Worm (Caenorhabditis elegans) whole organism, L1 larva: ENCODE results near the gene rod-1.

Source experiments
- C04F5.9 ChIP-seq: sonication (generic microtip); optimal IDR thresholded peaks from 2 replicates; lab custom pipeline; 2016; ENCODE audit warnings: missing genetic modification characterization, missing compliant biosample characterization
- F16B12.6 ChIP-seq: fragments of 150-350 bp; optimal IDR thresholded peaks from 2 replicates; lab custom pipeline; 2014; ENCODE audit warnings: missing biosample characterization, missing genetic modification characterization
- alr-1 ChIP-seq: fragments of 200-800 bp; sonication (Bioruptor generic); optimal IDR thresholded peaks from 2 replicates; lab custom pipeline; 2018; ENCODE audit warnings: borderline replicate concordance, mild to moderate bottlenecking, missing genetic modification characterization, missing compliant biosample characterization
- aly-2 ChIP-seq: fragments of 150-350 bp; optimal IDR thresholded peaks from 2 replicates; lab custom pipeline; 2014; ENCODE audit warnings: missing biosample characterization, missing genetic modification characterization
- blmp-1 ChIP-seq: fragments of 150-350 bp; optimal IDR thresholded peaks from 2 replicates; lab custom pipeline; 2014; ENCODE audit warnings: missing biosample characterization, missing genetic modification characterization
- ceh-63 ChIP-seq: fragments of 200-800 bp; sonication (Bioruptor generic); optimal IDR thresholded peaks from 2 replicates; lab custom pipeline; 2018; ENCODE audit warnings: mild to moderate bottlenecking, missing genetic modification characterization, missing compliant biosample characterization
- ceh-82 ChIP-seq, 3 experiments: fragments of 150-350 bp in 1 of 3; sonication (generic microtip) in 2 of 3; optimal IDR thresholded peaks; 2 replicates each; lab custom pipeline; 2014 to 2017; ENCODE audit warnings: missing biosample characterization in 3 of 3, missing genetic modification characterization in 3 of 3
- ceh-90 ChIP-seq: sonication (generic microtip); optimal IDR thresholded peaks from 2 replicates; lab custom pipeline; 2016; ENCODE audit warnings: missing genetic modification characterization, missing compliant biosample characterization
- dpl-1 ChIP-seq, 3 experiments: fragments of 150-350 bp in 2 of 3; sonication (generic microtip) in 1 of 3; optimal IDR thresholded peaks; 2 replicates each; lab custom pipeline; 2014 to 2017; ENCODE audit warnings: missing biosample characterization in 3 of 3, missing genetic modification characterization in 3 of 3, missing genetic modification reagents in 3 of 3
- dsc-1 ChIP-seq: sonication (generic microtip); optimal IDR thresholded peaks from 2 replicates; lab custom pipeline; 2016; ENCODE audit warnings: mild to moderate bottlenecking, missing genetic modification characterization, missing compliant biosample characterization
- efl-1 ChIP-seq, 4 experiments: fragments of 150-350 bp; optimal IDR thresholded peaks in 3 of 4; peaks in 1 of 4; 1 replicate in 1 of 4; 2 replicates in 3 of 4; lab custom pipeline; 2014; ENCODE audit warnings: missing biosample characterization in 2 of 4, missing genetic modification characterization in 2 of 4, missing genetic modification reagents in 2 of 4
- efl-3 ChIP-seq: fragments of 200-800 bp; sonication (Bioruptor generic); optimal IDR thresholded peaks from 2 replicates; lab custom pipeline; 2018; ENCODE audit warnings: mild to moderate bottlenecking, missing genetic modification characterization, missing compliant biosample characterization
- egl-13 ChIP-seq: sonication (generic microtip); optimal IDR thresholded peaks from 2 replicates; lab custom pipeline; 2016; ENCODE audit warnings: missing genotype, missing genetic modification reagents, missing genetic modification characterization, missing compliant biosample characterization
- elt-2 ChIP-seq: sonication (generic microtip); optimal IDR thresholded peaks from 2 replicates; lab custom pipeline; 2016; ENCODE audit warnings: missing genetic modification characterization, mild to moderate bottlenecking, inconsistent platforms, missing compliant biosample characterization, missing genetic modification reagents
- elt-3 ChIP-seq, 6 experiments: fragments of 150-350 bp in 1 of 6; sonication (generic microtip); optimal IDR thresholded peaks; 2 replicates each; lab custom pipeline; 2017 to 2018; ENCODE audit warnings: missing biosample characterization in 6 of 6, missing genetic modification characterization in 6 of 6, inconsistent platforms in 1 of 6
- fkh-10 ChIP-seq: sonication (generic microtip); optimal IDR thresholded peaks from 2 replicates; lab custom pipeline; 2017; ENCODE audit warnings: missing biosample characterization, missing genetic modification reagents, missing genetic modification characterization
- fos-1 ChIP-seq: fragments of 150-350 bp; optimal IDR thresholded peaks from 2 replicates; lab custom pipeline; 2014; ENCODE audit warnings: missing biosample characterization, missing genetic modification characterization
- grh-1 ChIP-seq: fragments of 200-800 bp; sonication (Bioruptor generic); IDR thresholded peaks from 2 replicates; pipeline ENCODE4 v1.3.6; 2022; ENCODE audit warnings: missing genetic modification reagents, missing genetic modification characterization, missing compliant biosample characterization
- hlh-17 ChIP-seq: fragments of 200-800 bp; sonication (Bioruptor generic); optimal IDR thresholded peaks from 2 replicates; lab custom pipeline; 2018; ENCODE audit warnings: missing genetic modification characterization, mild to moderate bottlenecking, missing compliant biosample characterization, moderate library complexity, borderline replicate concordance
- isw-1 ChIP-seq: fragments of 200-800 bp; sonication (Bioruptor generic); IDR thresholded peaks from 2 replicates; pipeline ENCODE4 v1.3.6; 2022; ENCODE audit warnings: missing genetic modification characterization, missing compliant biosample characterization
- lin-15B ChIP-seq: fragments of 150-350 bp; sonication (generic microtip); optimal IDR thresholded peaks from 3 replicates; lab custom pipeline; 2014; ENCODE audit warnings: missing biosample characterization, missing genetic modification characterization
- lin-35 ChIP-seq, 2 experiments: fragments of 150-350 bp; optimal IDR thresholded peaks; 2 replicates each; lab custom pipeline; 2014; ENCODE audit warnings: missing biosample characterization in 2 of 2, missing genetic modification characterization in 2 of 2, missing genetic modification reagents in 2 of 2
- lir-3 ChIP-seq: sonication (generic microtip); optimal IDR thresholded peaks from 2 replicates; lab custom pipeline; 2016; ENCODE audit warnings: mild to moderate bottlenecking, missing genetic modification characterization, moderate library complexity, missing compliant biosample characterization; ENCODE audit not compliant: poor library complexity
- mab-9 ChIP-seq: fragments of 200-800 bp; sonication (Bioruptor generic); IDR thresholded peaks from 2 replicates; pipeline ENCODE4 v1.3.6; 2022; ENCODE audit warnings: missing genetic modification reagents, missing genetic modification characterization, missing compliant biosample characterization
- mef-2 ChIP-seq: fragments of 150-350 bp; optimal IDR thresholded peaks from 2 replicates; lab custom pipeline; 2014; ENCODE audit warnings: missing biosample characterization, missing genetic modification characterization
- nhr-12 ChIP-seq: sonication (generic microtip); optimal IDR thresholded peaks from 2 replicates; lab custom pipeline; 2017; ENCODE audit warnings: missing biosample characterization, missing genetic modification characterization
- nhr-28 ChIP-seq: fragments of 150-350 bp; optimal IDR thresholded peaks from 2 replicates; lab custom pipeline; 2014; ENCODE audit warnings: missing biosample characterization, missing genetic modification characterization
- nhr-77 ChIP-seq: fragments of 150-350 bp; optimal IDR thresholded peaks from 2 replicates; lab custom pipeline; 2014; ENCODE audit warnings: missing biosample characterization, missing genetic modification characterization
- nhr-84 ChIP-seq: sonication (generic microtip); optimal IDR thresholded peaks from 2 replicates; lab custom pipeline; 2017; ENCODE audit warnings: missing biosample characterization, missing genetic modification characterization
- nhr-85 ChIP-seq: sonication (generic microtip); peaks from one replicate; lab custom pipeline; 2016; ENCODE audit warnings: missing genetic modification characterization, inconsistent platforms, missing compliant biosample characterization
- pag-3 ChIP-seq: sonication (generic microtip); optimal IDR thresholded peaks from 2 replicates; lab custom pipeline; 2017; ENCODE audit warnings: missing genetic modification characterization, mild to moderate bottlenecking, missing compliant biosample characterization, antibody characterized with exemption, borderline replicate concordance; ENCODE audit not compliant: insufficient read depth
- pqm-1 ChIP-seq: sonication (generic microtip); optimal IDR thresholded peaks from 3 replicates; lab custom pipeline; 2017; ENCODE audit warnings: missing biosample characterization, missing genetic modification characterization
- skn-1 ChIP-seq: fragments of 150-350 bp; optimal IDR thresholded peaks from 2 replicates; lab custom pipeline; 2014; ENCODE audit warnings: missing biosample characterization, missing genetic modification characterization
- snu-23 ChIP-seq: sonication (generic microtip); optimal IDR thresholded peaks from 2 replicates; lab custom pipeline; 2016; ENCODE audit warnings: missing genetic modification characterization, missing compliant biosample characterization
- sptf-1 ChIP-seq: fragments of 150-350 bp; optimal IDR thresholded peaks from 2 replicates; lab custom pipeline; 2014; ENCODE audit warnings: missing biosample characterization, missing genetic modification characterization
- sup-37 ChIP-seq: fragments of 200-800 bp; sonication (Bioruptor generic); optimal IDR thresholded peaks from 2 replicates; lab custom pipeline; 2018; ENCODE audit warnings: mild to moderate bottlenecking, missing genetic modification characterization, missing compliant biosample characterization
- unc-130 ChIP-seq: fragments of 150-350 bp; optimal IDR thresholded peaks from 2 replicates; lab custom pipeline; 2017; ENCODE audit warnings: missing biosample characterization, missing genetic modification characterization, inconsistent platforms
- unc-30 ChIP-seq: sonication (generic microtip); optimal IDR thresholded peaks from 2 replicates; lab custom pipeline; 2017; ENCODE audit warnings: missing biosample characterization, missing genetic modification characterization
- unc-62 ChIP-seq: fragments of 150-350 bp; optimal IDR thresholded peaks from 2 replicates; lab custom pipeline; 2014; ENCODE audit warnings: missing biosample characterization, missing genetic modification reagents, missing genetic modification characterization
- unc-98 ChIP-seq: fragments of 200-800 bp; sonication (Bioruptor generic); IDR thresholded peaks from 2 replicates; pipeline ENCODE4 v1.3.6; 2022; ENCODE audit warnings: missing genetic modification characterization, missing compliant biosample characterization
- vab-15 ChIP-seq: sonication (generic microtip); optimal IDR thresholded peaks from 2 replicates; lab custom pipeline; 2017; ENCODE audit warnings: missing genotype, mild to moderate bottlenecking, missing genetic modification characterization, missing compliant biosample characterization
- xbp-1 ChIP-seq: sonication (generic microtip); optimal IDR thresholded peaks from 2 replicates; lab custom pipeline; 2016; ENCODE audit warnings: missing genetic modification characterization, missing compliant biosample characterization
- zag-1 ChIP-seq: fragments of 150-350 bp; optimal IDR thresholded peaks from 2 replicates; lab custom pipeline; 2014; ENCODE audit warnings: missing biosample characterization, missing genetic modification characterization

The rod-1 gene

DNA sequence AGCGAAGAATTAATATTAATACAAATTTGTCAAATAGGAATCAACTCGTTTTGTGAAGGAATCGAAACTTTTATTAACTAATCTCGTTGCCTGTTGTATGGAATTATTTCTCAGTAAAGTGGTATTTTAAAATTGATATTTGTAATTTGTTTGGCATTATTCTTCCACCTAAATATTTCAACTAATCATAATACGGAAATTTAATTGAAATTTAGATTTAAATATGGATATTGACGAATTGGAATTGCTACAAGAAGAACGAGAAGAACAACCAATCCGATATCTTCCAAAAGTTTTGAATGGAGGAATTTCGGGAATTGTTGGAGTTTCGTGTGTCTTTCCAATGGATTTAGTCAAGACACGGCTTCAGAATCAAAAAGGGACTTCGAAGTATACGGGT is 3.4 kb upstream of the rod-1 start, which contains the start of gene slc-25A18.2:
Gene slc-25A18.2 (plus strand): TSS at position 216 of the 400 bp plus-strand sequence.
- TF ChIP-seq pag-3 (tag; lab: Kevin White, UChicago) (no peak), efl-1 (optimal IDR thresholded peaks at IDR 0.05; lab: Kevin White, UChicago) (no peak), efl-1 (GFP tag; optimal IDR thresholded peaks at IDR 0.05 in 1 of 2; lab: Kevin White, UChicago) (peak in 1 of 2 experiments; percentile 62)

DNA sequence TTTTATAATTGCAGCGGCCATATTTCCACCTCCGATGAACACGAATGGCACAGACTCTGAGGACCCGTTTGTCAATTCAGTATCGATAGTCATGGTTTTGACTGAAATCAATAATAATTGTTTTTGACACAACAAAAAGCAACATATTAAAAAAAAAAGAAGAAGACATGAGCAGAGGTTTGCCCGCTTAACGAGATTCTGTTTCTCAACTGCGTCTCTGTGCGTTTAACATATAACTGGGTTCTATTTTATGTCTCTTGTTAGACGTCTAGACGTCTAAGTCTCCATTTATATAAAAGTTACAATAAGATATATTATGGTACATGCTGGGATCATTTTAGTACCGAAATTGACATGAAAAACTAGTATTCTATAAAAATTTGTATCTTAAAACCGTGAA is 1.1 kb upstream of the rod-1 start, which contains the start of gene pycr-4:
Gene pycr-4 (minus strand): TSS at position 101 of the 400 bp plus-strand sequence.
- TF ChIP-seq lin-15B (tag; lab: Kevin White, UChicago) (no peak), zag-1 (no peak), nhr-85 (tag; lab: Kevin White, UChicago) (no peak), xbp-1 (no peak), ceh-63 (GFP tag; lab: Kevin White, UChicago) (no peak), blmp-1 (no peak), snu-23 (GFP tag; lab: Kevin White, UChicago) (no peak), unc-98 (no peak), lin-35 (GFP tag; optimal IDR thresholded peaks at IDR 0.05; lab: Kevin White, UChicago) (peak in 1 of 2 experiments; percentile 15), elt-3 (tag; optimal IDR thresholded peaks at IDR 0.05; lab: Kevin White, UChicago) (no peak), nhr-77 (tag; lab: Kevin White, UChicago) (no peak), ceh-82 (tag; optimal IDR thresholded peaks at IDR 0.05; lab: Kevin White, UChicago) (no peak), fos-1 (no peak), dpl-1 (GFP tag; optimal IDR thresholded peaks at IDR 0.05; lab: Kevin White, UChicago) (peak in 1 of 3 experiments; percentile 14), sup-37 (GFP tag; lab: Kevin White, UChicago) (no peak), ceh-90 (tag; lab: Kevin White, UChicago) (no peak), pqm-1 (tag; lab: Kevin White, UChicago) (no peak), nhr-28 (tag; lab: Kevin White, UChicago) (no peak), aly-2 (tag; lab: Kevin White, UChicago) (no peak), C04F5.9 (no peak), nhr-12 (tag; lab: Kevin White, UChicago) (no peak), efl-1 (optimal IDR thresholded peaks at IDR 0.05; lab: Kevin White, UChicago) (peak; percentile 42 to 44), efl-1 (GFP tag; optimal IDR thresholded peaks at IDR 0.05 in 1 of 2; lab: Kevin White, UChicago) (peak in 1 of 2 experiments; percentile 72), unc-130 (tag; lab: Kevin White, UChicago) (no peak), isw-1 (GFP tag; lab: Robert Waterston, UW) (no peak), efl-3 (GFP tag; lab: Kevin White, UChicago) (no peak), skn-1 (tag; lab: Kevin White, UChicago) (no peak)

DNA sequence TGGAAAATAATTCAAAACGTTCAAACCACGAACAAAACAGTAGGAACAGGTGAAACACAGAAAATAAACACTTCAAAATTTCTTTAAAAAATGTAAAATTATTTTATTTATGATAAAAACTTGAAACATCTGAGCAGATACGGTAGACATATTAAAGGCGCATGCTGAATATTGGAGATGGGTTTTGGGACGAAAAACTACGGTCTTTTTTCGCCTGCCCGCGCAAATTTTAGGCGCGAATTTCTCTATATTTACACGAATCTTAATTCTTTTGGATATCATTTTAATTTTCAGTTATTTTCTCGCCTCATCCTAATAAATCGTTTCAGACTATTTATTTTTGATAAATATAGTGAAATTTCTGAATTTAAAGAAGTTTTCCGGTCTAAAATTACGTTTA is 555 bp upstream of the rod-1 start:
- TF ChIP-seq nhr-12 (tag; lab: Kevin White, UChicago) (no peak), dpl-1 (GFP tag; optimal IDR thresholded peaks at IDR 0.05; lab: Kevin White, UChicago) (no peak), lin-15B (tag; lab: Kevin White, UChicago) (no peak), skn-1 (tag; lab: Kevin White, UChicago) (no peak), zag-1 (no peak), dsc-1 (tag; lab: Kevin White, UChicago) (no peak), unc-30 (tag; lab: Kevin White, UChicago) (no peak), fkh-10 (GFP tag; lab: Kevin White, UChicago) (no peak), alr-1 (tag; lab: Kevin White, UChicago) (no peak), nhr-84 (tag; lab: Kevin White, UChicago) (no peak), C04F5.9 (no peak)

DNA sequence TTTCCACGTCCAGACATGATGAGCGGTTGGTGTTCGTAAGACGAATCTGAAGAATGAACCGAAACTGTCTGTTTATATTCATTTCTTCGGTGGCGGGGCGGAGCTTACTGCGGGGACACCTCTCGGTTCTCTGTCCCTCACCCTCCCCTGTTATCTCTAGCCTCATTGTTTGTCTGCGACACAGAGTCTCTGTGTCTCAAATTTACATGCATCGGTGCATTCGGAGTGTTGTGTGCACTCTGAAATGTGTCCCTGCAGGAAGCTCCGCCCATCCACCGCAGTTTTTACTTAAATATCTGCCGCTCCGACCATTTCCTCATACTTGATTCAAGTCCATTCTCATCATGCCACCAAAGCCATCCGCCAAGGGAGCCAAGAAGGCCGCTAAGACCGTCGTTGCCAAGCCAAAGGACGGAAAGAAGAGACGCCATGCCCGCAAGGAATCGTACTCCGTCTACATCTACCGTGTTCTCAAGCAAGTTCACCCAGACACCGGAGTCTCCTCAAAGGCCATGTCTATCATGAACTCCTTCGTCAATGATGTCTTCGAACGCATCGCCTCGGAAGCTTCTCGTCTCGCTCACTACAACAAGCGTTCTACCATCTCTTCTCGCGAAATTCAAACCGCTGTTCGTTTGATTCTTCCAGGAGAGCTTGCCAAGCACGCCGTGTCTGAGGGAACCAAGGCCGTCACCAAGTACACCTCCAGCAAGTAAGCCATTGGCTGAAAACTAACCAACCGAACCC is 8.1 kb downstream of the rod-1 start, which contains the start of the genes his-61 and his-62:
Gene his-61 (minus strand): TSS at position 17 of the 747 bp plus-strand sequence.
Gene his-62 (plus strand): TSS at position 345 of the 747 bp plus-strand sequence.
- TF ChIP-seq mab-9 (GFP tag; lab: Robert Waterston, UW) (no peak), hlh-17 (GFP tag; lab: Kevin White, UChicago) (no peak), unc-130 (tag; lab: Kevin White, UChicago) (no peak), ceh-63 (GFP tag; lab: Kevin White, UChicago) (no peak), grh-1 (GFP tag; lab: Robert Waterston, UW) (peak; percentile 60), sptf-1 (tag; lab: Kevin White, UChicago) (no peak), snu-23 (GFP tag; lab: Kevin White, UChicago) (peak; percentile 59), aly-2 (tag; lab: Kevin White, UChicago) (no peak), vab-15 (tag; lab: Kevin White, UChicago) (no peak), mef-2 (tag; lab: Kevin White, UChicago) (no peak), unc-62 (GFP tag; lab: Kevin White, UChicago) (no peak), ceh-82 (tag; optimal IDR thresholded peaks at IDR 0.05; lab: Kevin White, UChicago) (peak in 2 of 3 experiments; percentile 23 to 42), F16B12.6 (no peak), nhr-85 (tag; lab: Kevin White, UChicago) (peak; percentile 82), lir-3 (tag; lab: Kevin White, UChicago) (no peak), unc-98 (no peak), elt-2 (no peak), dpl-1 (GFP tag; optimal IDR thresholded peaks at IDR 0.05; lab: Kevin White, UChicago) (peak in 2 of 3 experiments; percentile 27 to 45), egl-13 (tag; lab: Kevin White, UChicago) (no peak)
